Worm (Caenorhabditis elegans) whole organism, L1 larva: ENCODE measurements around the gene arrd-3.

ENCODE experiments used
- aha-1 ChIP-seq: fragments of 150-350 bp; optimal IDR thresholded peaks from 2 replicates; lab custom pipeline; 2014; ENCODE audit warnings: missing biosample characterization, missing genetic modification characterization
- blmp-1 ChIP-seq: fragments of 150-350 bp; optimal IDR thresholded peaks from 2 replicates; lab custom pipeline; 2014; ENCODE audit warnings: missing biosample characterization, missing genetic modification characterization
- ceh-63 ChIP-seq: fragments of 200-800 bp; sonication (Bioruptor generic); optimal IDR thresholded peaks from 2 replicates; lab custom pipeline; 2018; ENCODE audit warnings: mild to moderate bottlenecking, missing genetic modification characterization, missing compliant biosample characterization
- ceh-82 ChIP-seq, 3 experiments: fragments of 150-350 bp in 1 of 3; sonication (generic microtip) in 2 of 3; optimal IDR thresholded peaks; 2 replicates each; lab custom pipeline; 2014 to 2017; ENCODE audit warnings: missing biosample characterization in 3 of 3, missing genetic modification characterization in 3 of 3
- ceh-90 ChIP-seq: sonication (generic microtip); optimal IDR thresholded peaks from 2 replicates; lab custom pipeline; 2016; ENCODE audit warnings: missing genetic modification characterization, missing compliant biosample characterization
- ces-1 ChIP-seq: fragments of 150-350 bp; optimal IDR thresholded peaks from 2 replicates; lab custom pipeline; 2014; ENCODE audit warnings: missing biosample characterization, missing genetic modification reagents, missing genetic modification characterization
- efl-3 ChIP-seq: fragments of 200-800 bp; sonication (Bioruptor generic); optimal IDR thresholded peaks from 2 replicates; lab custom pipeline; 2018; ENCODE audit warnings: mild to moderate bottlenecking, missing genetic modification characterization, missing compliant biosample characterization
- egl-13 ChIP-seq: sonication (generic microtip); optimal IDR thresholded peaks from 2 replicates; lab custom pipeline; 2016; ENCODE audit warnings: missing genotype, missing genetic modification reagents, missing genetic modification characterization, missing compliant biosample characterization
- egl-27 ChIP-seq, 2 experiments: fragments of 150-350 bp in 1 of 2; sonication (generic microtip); optimal IDR thresholded peaks; 3 replicates each; lab custom pipeline; 2017 to 2018; ENCODE audit warnings: missing biosample characterization in 2 of 2, missing genetic modification characterization in 2 of 2, missing genetic modification reagents in 2 of 2
- elt-2 ChIP-seq: sonication (generic microtip); optimal IDR thresholded peaks from 2 replicates; lab custom pipeline; 2016; ENCODE audit warnings: missing genetic modification characterization, mild to moderate bottlenecking, inconsistent platforms, missing compliant biosample characterization, missing genetic modification reagents
- fkh-4 ChIP-seq: sonication (generic microtip); optimal IDR thresholded peaks from 2 replicates; lab custom pipeline; 2016; ENCODE audit warnings: missing compliant biosample characterization, missing genetic modification characterization, borderline replicate concordance
- fkh-8 ChIP-seq: sonication (generic microtip); optimal IDR thresholded peaks from 2 replicates; lab custom pipeline; 2016; ENCODE audit warnings: mild to moderate bottlenecking, missing genetic modification characterization, missing compliant biosample characterization
- grh-1 ChIP-seq: fragments of 200-800 bp; sonication (Bioruptor generic); IDR thresholded peaks from 2 replicates; pipeline ENCODE4 v1.3.6; 2022; ENCODE audit warnings: missing genetic modification reagents, missing genetic modification characterization, missing compliant biosample characterization
- hlh-17 ChIP-seq: fragments of 200-800 bp; sonication (Bioruptor generic); optimal IDR thresholded peaks from 2 replicates; lab custom pipeline; 2018; ENCODE audit warnings: missing genetic modification characterization, mild to moderate bottlenecking, missing compliant biosample characterization, moderate library complexity, borderline replicate concordance
- hlh-4 ChIP-seq: sonication (generic microtip); optimal IDR thresholded peaks from 2 replicates; lab custom pipeline; 2016; ENCODE audit warnings: mild to moderate bottlenecking, missing genetic modification characterization, missing compliant biosample characterization
- isw-1 ChIP-seq: fragments of 200-800 bp; sonication (Bioruptor generic); IDR thresholded peaks from 2 replicates; pipeline ENCODE4 v1.3.6; 2022; ENCODE audit warnings: missing genetic modification characterization, missing compliant biosample characterization
- jun-1 ChIP-seq: fragments of 150-350 bp; optimal IDR thresholded peaks from 2 replicates; lab custom pipeline; 2014; ENCODE audit warnings: missing biosample characterization, missing genetic modification reagents, missing genetic modification characterization
- lin-13 ChIP-seq: fragments of 150-350 bp; optimal IDR thresholded peaks from 2 replicates; lab custom pipeline; 2014; ENCODE audit warnings: missing biosample characterization, missing genetic modification reagents, missing genetic modification characterization
- lin-14 ChIP-seq: fragments of 200-800 bp; sonication (Bioruptor generic); optimal IDR thresholded peaks from 2 replicates; lab custom pipeline; 2018; ENCODE audit warnings: mild to moderate bottlenecking, missing genetic modification characterization, moderate library complexity, missing compliant biosample characterization
- lin-39 ChIP-seq: fragments of 150-350 bp; optimal IDR thresholded peaks from 2 replicates; lab custom pipeline; 2014; ENCODE audit warnings: missing biosample characterization, missing genetic modification reagents, missing genetic modification characterization
- lir-3 ChIP-seq: sonication (generic microtip); optimal IDR thresholded peaks from 2 replicates; lab custom pipeline; 2016; ENCODE audit warnings: mild to moderate bottlenecking, missing genetic modification characterization, moderate library complexity, missing compliant biosample characterization; ENCODE audit not compliant: poor library complexity
- mdl-1 ChIP-seq, 2 experiments: fragments of 150-350 bp; optimal IDR thresholded peaks; 2 replicates each; lab custom pipeline; 2014 to 2017; ENCODE audit warnings: missing biosample characterization in 2 of 2, missing genetic modification characterization in 2 of 2, inconsistent platforms in 1 of 2
- mef-2 ChIP-seq: fragments of 150-350 bp; optimal IDR thresholded peaks from 2 replicates; lab custom pipeline; 2014; ENCODE audit warnings: missing biosample characterization, missing genetic modification characterization
- nhr-11 ChIP-seq: fragments of 150-350 bp; optimal IDR thresholded peaks from 2 replicates; lab custom pipeline; 2014; ENCODE audit warnings: missing biosample characterization, missing genetic modification characterization
- nhr-237 ChIP-seq: fragments of 150-350 bp; optimal IDR thresholded peaks from 2 replicates; lab custom pipeline; 2014; ENCODE audit warnings: missing biosample characterization, missing genetic modification characterization
- nhr-47 ChIP-seq: sonication (generic microtip); optimal IDR thresholded peaks from 2 replicates; lab custom pipeline; 2016; ENCODE audit warnings: mild to moderate bottlenecking, missing genetic modification characterization, moderate library complexity, missing compliant biosample characterization
- nhr-71 ChIP-seq: sonication (generic microtip); optimal IDR thresholded peaks from 2 replicates; lab custom pipeline; 2016; ENCODE audit warnings: mild to moderate bottlenecking, missing genetic modification characterization, moderate library complexity, missing compliant biosample characterization
- pax-3 ChIP-seq: fragments of 200-800 bp; sonication (Bioruptor generic); optimal IDR thresholded peaks from 2 replicates; lab custom pipeline; 2018; ENCODE audit warnings: mild to moderate bottlenecking, missing genetic modification characterization, moderate library complexity, missing compliant biosample characterization
- rnt-1 ChIP-seq: sonication (generic microtip); optimal IDR thresholded peaks from 2 replicates; lab custom pipeline; 2016; ENCODE audit warnings: mild to moderate bottlenecking, missing genetic modification characterization, moderate library complexity, missing compliant biosample characterization
- skn-1 ChIP-seq: fragments of 150-350 bp; optimal IDR thresholded peaks from 2 replicates; lab custom pipeline; 2014; ENCODE audit warnings: missing biosample characterization, missing genetic modification characterization
- snu-23 ChIP-seq: sonication (generic microtip); optimal IDR thresholded peaks from 2 replicates; lab custom pipeline; 2016; ENCODE audit warnings: missing genetic modification characterization, missing compliant biosample characterization
- sptf-1 ChIP-seq: fragments of 150-350 bp; optimal IDR thresholded peaks from 2 replicates; lab custom pipeline; 2014; ENCODE audit warnings: missing biosample characterization, missing genetic modification characterization
- sup-37 ChIP-seq: fragments of 200-800 bp; sonication (Bioruptor generic); optimal IDR thresholded peaks from 2 replicates; lab custom pipeline; 2018; ENCODE audit warnings: mild to moderate bottlenecking, missing genetic modification characterization, missing compliant biosample characterization
- swsn-7 ChIP-seq: sonication (generic microtip); optimal IDR thresholded peaks from 2 replicates; lab custom pipeline; 2016; ENCODE audit warnings: missing genetic modification characterization, missing compliant biosample characterization
- unc-130 ChIP-seq: fragments of 150-350 bp; optimal IDR thresholded peaks from 2 replicates; lab custom pipeline; 2017; ENCODE audit warnings: missing biosample characterization, missing genetic modification characterization, inconsistent platforms
- vab-15 ChIP-seq: sonication (generic microtip); optimal IDR thresholded peaks from 2 replicates; lab custom pipeline; 2017; ENCODE audit warnings: missing genotype, mild to moderate bottlenecking, missing genetic modification characterization, missing compliant biosample characterization
- xbp-1 ChIP-seq: sonication (generic microtip); optimal IDR thresholded peaks from 2 replicates; lab custom pipeline; 2016; ENCODE audit warnings: missing genetic modification characterization, missing compliant biosample characterization
- ztf-11 ChIP-seq, 2 experiments: sonication (generic microtip); optimal IDR thresholded peaks; 2 replicates each; lab custom pipeline; 2016 to 2017; ENCODE audit warnings: missing genetic modification characterization in 2 of 2, missing biosample characterization in 1 of 2, missing compliant biosample characterization in 1 of 2

Gene arrd-3

DNA sequence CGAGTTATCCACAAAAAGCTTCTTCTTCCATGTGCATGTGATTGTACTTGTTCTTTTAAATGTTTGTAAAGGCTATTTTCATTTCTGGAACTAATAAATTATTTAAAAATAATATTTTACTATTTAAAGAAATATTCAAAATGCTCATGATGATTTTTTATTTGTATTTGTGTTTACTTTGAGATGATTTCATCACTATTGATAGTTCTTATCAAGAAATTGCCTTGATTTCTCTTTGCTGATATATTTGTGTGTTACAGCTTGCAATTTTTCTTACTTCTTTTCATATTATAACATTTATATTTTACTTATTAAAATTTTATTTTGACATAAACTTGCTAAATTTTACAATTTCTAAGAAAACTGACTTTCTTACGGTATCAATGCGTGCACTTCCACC, 34.2 kb upstream of the arrd-3 start:
- TF ChIP-seq elt-2 (tag; lab: Kevin White, UChicago) (peak; percentile 20), jun-1 (tag; lab: Kevin White, UChicago) (no peak), aha-1 (tag; lab: Kevin White, UChicago) (no peak)

ce11 chrII:9379796-9380195, 32.6 kb upstream of the arrd-3 start, which contains the start of gene srh-48:
srh-48 (plus strand) TSS chrII:9380096.
- TF ChIP-seq fkh-4 (tag; lab: Kevin White, UChicago), result no peak
- no peak for TF ChIP-seq pax-3 (tag; lab: Kevin White, UChicago)
- no peak for TF ChIP-seq nhr-237
- TF ChIP-seq ces-1, result no peak
- TF ChIP-seq egl-27 (tag; optimal IDR thresholded peaks at IDR 0.05; lab: Kevin White, UChicago), result no peak
- TF ChIP-seq skn-1, result no peak
- TF ChIP-seq ceh-90, result no peak
- TF ChIP-seq ceh-63, result no peak
- TF ChIP-seq nhr-71 (tag; lab: Kevin White, UChicago), result no peak
- TF ChIP-seq grh-1, result no peak
- no peak for TF ChIP-seq swsn-7 (tag; lab: Kevin White, UChicago)
- no peak for TF ChIP-seq egl-13
- TF ChIP-seq blmp-1 (tag; lab: Kevin White, UChicago), result no peak
- TF ChIP-seq efl-3 (GFP tag; lab: Kevin White, UChicago), result no peak
- TF ChIP-seq hlh-17 (GFP tag; lab: Kevin White, UChicago), result no peak
- TF ChIP-seq rnt-1 (tag; lab: Kevin White, UChicago), result no peak
- TF ChIP-seq, all 84 proteins: peak for 0

DNA sequence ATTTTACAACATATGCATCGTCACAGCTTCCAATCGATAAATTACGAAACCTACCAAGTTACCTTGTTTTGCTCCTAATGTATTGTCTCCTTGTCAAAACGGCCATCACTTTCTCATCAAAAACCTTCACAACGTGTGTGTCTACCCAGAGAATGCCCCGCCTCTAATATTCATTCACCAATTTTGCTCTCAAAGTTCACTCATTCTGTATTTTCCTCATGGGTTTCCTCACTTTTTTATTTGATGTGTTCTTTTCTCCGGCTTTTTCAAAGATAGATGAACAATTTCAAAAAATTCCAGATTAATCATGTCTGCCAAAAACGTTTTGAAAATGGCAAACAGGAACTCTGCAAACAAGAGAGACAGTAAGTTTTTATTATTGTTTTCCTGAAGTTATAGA, 27.1 kb upstream of the arrd-3 start, which contains the start of gene C06C3.7:
Gene C06C3.7 (plus strand): TSS at position 301 of the 400 bp plus-strand sequence.
- no peak for TF ChIP-seq sptf-1 (tag; lab: Kevin White, UChicago)
- TF ChIP-seq nhr-47 (tag; lab: Kevin White, UChicago), result no peak
- TF ChIP-seq nhr-11 (tag; lab: Kevin White, UChicago), result no peak
- TF ChIP-seq snu-23 (GFP tag; lab: Kevin White, UChicago), result no peak
- TF ChIP-seq lin-13 (GFP tag; lab: Kevin White, UChicago), result no peak
- no peak for TF ChIP-seq mdl-1 (tag; optimal IDR thresholded peaks at IDR 0.05; lab: Kevin White, UChicago)
- no peak for TF ChIP-seq fkh-8
- TF ChIP-seq hlh-4 (tag; lab: Kevin White, UChicago), result no peak
- no peak for TF ChIP-seq lin-39 (tag; lab: Kevin White, UChicago)
- TF ChIP-seq blmp-1 (tag; lab: Kevin White, UChicago), result no peak
- TF ChIP-seq ztf-11 (tag; optimal IDR thresholded peaks at IDR 0.05; lab: Kevin White, UChicago), result no peak
- no peak for TF ChIP-seq mef-2 (tag; lab: Kevin White, UChicago)
- TF ChIP-seq sup-37 (GFP tag; lab: Kevin White, UChicago), result no peak
- TF ChIP-seq lir-3, result no peak
- no peak for TF ChIP-seq xbp-1 (tag; lab: Kevin White, UChicago)
- TF ChIP-seq unc-130 (tag; lab: Kevin White, UChicago), result no peak
- no peak for TF ChIP-seq ceh-82 (tag; optimal IDR thresholded peaks at IDR 0.05; lab: Kevin White, UChicago)

DNA sequence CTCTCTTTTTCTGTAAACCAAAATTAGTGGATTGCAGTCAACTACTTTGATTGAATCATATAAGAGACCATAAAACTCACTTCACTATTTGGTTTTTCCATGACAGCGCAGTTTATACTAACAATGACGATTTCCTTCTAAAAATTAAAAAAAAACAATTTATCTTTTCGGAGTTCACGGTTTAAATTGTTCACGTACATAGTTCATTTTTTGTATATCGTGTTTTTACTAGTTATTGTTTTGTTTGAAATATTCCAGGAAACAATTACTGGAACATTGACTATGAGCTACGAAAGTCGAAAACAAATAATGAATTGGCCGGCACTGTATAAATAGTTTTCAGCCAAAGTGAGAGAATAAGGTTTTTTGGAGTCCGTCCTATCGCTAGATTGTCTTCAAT, 19.6 kb upstream of the arrd-3 start, which contains the start of gene lido-17:
Gene lido-17 (minus strand): TSS at position 101 of the 400 bp plus-strand sequence.
- TF ChIP-seq lin-14 (GFP tag; lab: Kevin White, UChicago) (no peak), sptf-1 (tag; lab: Kevin White, UChicago) (no peak), vab-15 (no peak), isw-1 (no peak)
- TF ChIP-seq, all 84 proteins: peak for 0
